Fruit fly (Drosophila melanogaster) whole organism, wandering third instar larva: ENCODE measurements around the gene CG6689.

ENCODE experiments used
- psq ChIP-seq: fragments of 200-800 bp; sonication (Bioruptor generic); optimal IDR thresholded peaks from 3 replicates; lab custom pipeline; 2017; ENCODE audit warnings: missing biosample characterization, mild to moderate bottlenecking, missing genetic modification characterization, moderate library complexity
- rgr ChIP-seq: fragments of 200-800 bp; sonication (Bioruptor generic); optimal IDR thresholded peaks from 3 replicates; lab custom pipeline; 2016; ENCODE audit warnings: missing biosample characterization, mild to moderate bottlenecking, missing genetic modification characterization

- TF ChIP-seq psq (GFP tag; lab: Kevin White, UChicago) (no peak), rgr (no peak)
These were observed 42.3 kb downstream of the CG6689 start for dm6 chr3R:11177579-11177978.
